Worm (Caenorhabditis elegans) whole organism, late embryonic: Measurements from ENCODE around the gene F35A5.5.

Source experiments
- ama-1 ChIP-seq: fragments of 150-350 bp; optimal IDR thresholded peaks from 2 replicates; lab custom pipeline; 2014
- ceh-19 ChIP-seq: fragments of 200-800 bp; sonication (Bioruptor generic); optimal IDR thresholded peaks from 2 replicates; lab custom pipeline; 2018; ENCODE audit warnings: mild to moderate bottlenecking, missing genetic modification characterization, missing compliant biosample characterization
- fkh-10 ChIP-seq: fragments of 150-350 bp; optimal IDR thresholded peaks from 2 replicates; lab custom pipeline; 2014; ENCODE audit warnings: missing biosample characterization, missing genetic modification reagents, missing genetic modification characterization

ce11 chrX:3752443-3752842, 43.1 kb downstream of the F35A5.5 start:
- TF ChIP-seq ceh-19 (GFP tag; lab: Kevin White, UChicago), result no peak
- TF ChIP-seq ama-1 (lab: Kevin White, UChicago), result no peak
- TF ChIP-seq fkh-10, result no peak
